Worm (Caenorhabditis elegans) whole organism, L4 larva: ENCODE measurements around the gene F07D3.3.

Experiments
- ama-1 ChIP-seq: fragments of 150-350 bp; optimal IDR thresholded peaks from 2 replicates; lab custom pipeline; 2014; ENCODE audit warnings: inconsistent platforms, mixed read lengths
- ceh-28 ChIP-seq: fragments of 150-350 bp; optimal IDR thresholded peaks from 2 replicates; lab custom pipeline; 2014; ENCODE audit warnings: missing biosample characterization, missing genetic modification reagents, missing genetic modification characterization
- ceh-62 ChIP-seq: sonication (generic microtip); optimal IDR thresholded peaks from 2 replicates; lab custom pipeline; 2017; ENCODE audit warnings: missing biosample characterization, missing genetic modification characterization
- duxl-1 ChIP-seq: sonication (generic microtip); optimal IDR thresholded peaks from 2 replicates; lab custom pipeline; 2016; ENCODE audit warnings: mild to moderate bottlenecking, missing genetic modification characterization, moderate library complexity, missing compliant biosample characterization; ENCODE audit not compliant: poor library complexity
- fkh-10 ChIP-seq: fragments of 150-350 bp; optimal IDR thresholded peaks from 2 replicates; lab custom pipeline; 2014; ENCODE audit warnings: missing biosample characterization, missing genetic modification reagents, missing genetic modification characterization
- madf-9 ChIP-seq: fragments of 200-800 bp; sonication (Bioruptor generic); conservative IDR thresholded peaks from 2 replicates; pipeline ENCODE4 v1.3.6; 2022; ENCODE audit warnings: missing genetic modification reagents, missing genetic modification characterization, missing compliant biosample characterization
- nhr-76 ChIP-seq: fragments of 150-350 bp; optimal IDR thresholded peaks from 2 replicates; lab custom pipeline; 2014; ENCODE audit warnings: missing biosample characterization, missing genetic modification characterization
- tag-97 ChIP-seq: fragments of 200-800 bp; sonication (Bioruptor generic); IDR thresholded peaks from 2 replicates; pipeline ENCODE4 v1.3.6; 2022; ENCODE audit warnings: missing genetic modification characterization, missing compliant biosample characterization
- tra-1 ChIP-seq: fragments of 200-800 bp; sonication (Bioruptor generic); IDR thresholded peaks from 2 replicates; pipeline ENCODE4 v1.3.6; 2022; ENCODE audit warnings: missing genetic modification reagents, missing genetic modification characterization, missing compliant biosample characterization
- zip-2 ChIP-seq: fragments of 150-350 bp; optimal IDR thresholded peaks from 2 replicates; lab custom pipeline; 2014; ENCODE audit warnings: missing biosample characterization, missing genetic modification characterization

DNA sequence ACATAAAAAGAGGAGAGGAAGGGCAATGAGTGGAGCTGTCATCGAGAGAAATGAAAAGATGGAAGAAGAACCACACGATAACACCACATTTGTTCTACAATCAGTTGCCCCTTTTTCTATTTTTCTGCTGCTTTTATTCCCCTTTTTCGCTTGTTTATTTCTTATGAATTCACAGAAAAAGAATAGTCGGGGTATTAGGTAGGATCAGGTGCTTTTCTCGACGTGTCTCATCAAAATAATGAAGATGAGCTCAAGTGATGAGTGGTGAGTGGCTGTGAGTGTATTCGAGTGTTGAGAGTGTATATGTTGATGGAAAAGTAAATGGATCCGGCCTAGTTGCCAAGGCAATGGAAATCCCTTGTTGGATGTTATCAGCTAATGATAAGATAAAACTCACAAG is 23.0 kb upstream of the F07D3.3 start:
- no peak for TF ChIP-seq zip-2 (tag; lab: Kevin White, UChicago)
- TF ChIP-seq ceh-62 (tag; lab: Kevin White, UChicago), result no peak
- TF ChIP-seq duxl-1 (tag; lab: Kevin White, UChicago), result no peak
- no peak for TF ChIP-seq tag-97 (GFP tag; lab: Robert Waterston, UW)
- TF ChIP-seq ceh-28 (tag; lab: Kevin White, UChicago), result no peak
- no peak for TF ChIP-seq nhr-76 (tag; lab: Kevin White, UChicago)
- no peak for TF ChIP-seq ama-1 (lab: Kevin White, UChicago)
- TF ChIP-seq madf-9, result no peak
- no peak for TF ChIP-seq fkh-10 (GFP tag; lab: Kevin White, UChicago)
- TF ChIP-seq tra-1 (GFP tag; lab: Robert Waterston, UW), result no peak
